Worm (Caenorhabditis elegans): ENCODE data around the gene C05C8.8.

C05C8.8 gene

DNA sequence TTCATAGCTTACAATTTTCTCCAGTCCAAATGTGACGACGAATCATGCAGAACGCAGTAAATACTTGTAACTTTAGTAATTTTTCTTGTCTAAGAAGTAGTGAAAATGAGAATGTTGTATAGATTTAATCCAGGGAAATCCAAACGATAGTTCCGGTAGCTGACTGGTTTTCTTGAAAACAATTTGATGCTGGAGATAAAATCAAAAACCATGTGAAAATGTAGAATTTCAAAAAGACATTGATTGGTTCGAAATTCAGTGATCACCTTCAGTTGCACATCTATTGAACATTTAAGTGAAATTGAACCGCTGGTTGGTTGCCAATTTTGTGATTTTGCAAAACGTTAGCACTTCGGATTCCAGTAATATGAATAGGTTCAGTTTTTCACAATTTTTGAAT is 9.0 kb upstream of the C05C8.8 start, which contains the start of gene C13A2.9:
Gene C13A2.9, minus strand, starts transcription at position 101 of the 400 bp plus-strand sequence.
- TF ChIP-seq hlh-12 (tag; optimal IDR thresholded peaks at IDR 0.05) (no peak), hmg-1.2 (GFP tag; IDR thresholded peaks at IDR 0.05) (no peak), cebp-1 (GFP tag; IDR thresholded peaks at IDR 0.05) (no peak), cebp-1 (tag; optimal IDR thresholded peaks at IDR 0.05) (no peak), D2030.7 (GFP tag; IDR thresholded peaks at IDR 0.05) (no peak)

DNA sequence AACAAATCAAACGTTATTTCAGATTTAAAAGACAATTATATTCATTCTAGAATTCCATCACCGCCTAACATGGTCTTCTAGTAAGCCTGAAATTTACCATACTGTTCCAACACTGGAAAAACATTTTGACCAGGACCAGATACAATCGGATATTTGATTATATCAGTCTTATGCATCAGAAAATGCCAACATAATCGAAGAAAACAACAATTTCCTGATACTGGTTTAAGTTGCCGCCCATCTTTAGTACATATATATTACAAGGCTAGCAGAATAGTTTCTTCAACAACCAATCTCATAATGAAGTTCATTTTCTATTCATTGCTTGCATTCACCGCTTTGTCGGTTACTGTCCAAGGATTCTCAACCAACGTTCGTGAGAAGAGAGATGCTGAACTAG is 4.0 kb upstream of the C05C8.8 start, which contains the start of gene C13A2.12:
Gene C13A2.12, plus strand, starts transcription at position 301 of the 400 bp plus-strand sequence.
- TF ChIP-seq D2030.7 (GFP tag; IDR thresholded peaks at IDR 0.05) = no peak
- no peak for TF ChIP-seq unc-130 (GFP tag; optimal IDR thresholded peaks at IDR 0.05)
- TF ChIP-seq egrh-3 (GFP tag; IDR thresholded peaks at IDR 0.05) = no peak
- no peak for TF ChIP-seq zim-3 (tag; optimal IDR thresholded peaks at IDR 0.05)
- TF ChIP-seq athp-1 (tag; optimal IDR thresholded peaks at IDR 0.05) = no peak
- no peak for TF ChIP-seq attf-6 (GFP tag; IDR thresholded peaks at IDR 0.05)
- TF ChIP-seq ceh-27 (GFP tag; optimal IDR thresholded peaks at IDR 0.05) = no peak
- TF ChIP-seq Y53F4B.3 (GFP tag; IDR thresholded peaks at IDR 0.05) = no peak
- TF ChIP-seq nhr-179 (tag; optimal IDR thresholded peaks at IDR 0.05) = no peak
- no peak for TF ChIP-seq pha-4 (tag; optimal IDR thresholded peaks at IDR 0.05)

DNA sequence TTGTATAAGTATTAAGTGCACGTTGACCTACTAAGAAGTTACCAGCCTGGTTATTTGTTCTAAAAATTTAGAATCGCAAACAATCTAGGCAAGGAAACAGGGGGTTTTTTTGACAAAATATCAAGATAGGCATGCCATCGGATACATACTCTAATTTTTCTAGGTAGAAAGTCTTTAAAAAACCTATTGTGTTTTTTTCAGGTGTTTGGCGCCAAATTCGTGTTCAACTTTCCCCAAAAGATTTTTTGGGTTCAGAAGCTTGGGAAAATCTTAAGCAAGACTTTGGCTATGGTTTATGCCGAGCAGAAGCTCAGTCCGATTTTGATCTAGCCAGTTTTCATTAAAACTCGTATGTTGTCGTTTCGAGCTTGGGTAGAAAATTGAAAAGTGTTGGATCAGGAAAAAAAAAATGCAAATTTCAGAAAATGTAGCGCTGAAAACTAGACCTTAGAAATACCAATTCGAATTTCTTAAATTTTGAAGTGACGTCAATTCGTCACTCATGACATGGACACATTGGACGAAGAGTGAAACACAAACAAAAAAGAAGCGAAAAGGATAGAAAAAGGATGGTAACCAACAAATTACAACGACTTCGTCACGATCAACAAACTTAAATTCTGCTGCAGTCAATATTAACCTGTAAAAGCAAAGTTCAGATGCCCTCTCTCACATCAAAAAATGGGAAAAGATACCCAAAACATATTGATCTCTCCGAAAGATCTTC is 6.6 kb downstream of the C05C8.8 start:
- TF ChIP-seq ceh-58 (GFP tag; IDR thresholded peaks at IDR 0.05) (no peak), zfh-2 (GFP tag; conservative IDR thresholded peaks at IDR 0.05) (no peak), lir-1 (GFP tag; conservative IDR thresholded peaks at IDR 0.05) (no peak)

- TF ChIP-seq tbx-9 (tag; optimal IDR thresholded peaks at IDR 0.05; ENCODE audit: borderline replicate concordance) = no peak
- no peak for TF ChIP-seq B0261.1 (tag; optimal IDR thresholded peaks at IDR 0.05)
- TF ChIP-seq fkh-3 (tag; optimal IDR thresholded peaks at IDR 0.05) = no peak
- TF ChIP-seq nhr-120 (GFP tag; IDR thresholded peaks at IDR 0.05) = no peak
- no peak for TF ChIP-seq athp-1 (tag; optimal IDR thresholded peaks at IDR 0.05)
- TF ChIP-seq madf-6 (GFP tag; IDR thresholded peaks at IDR 0.05) = no peak
- TF ChIP-seq somi-1 (GFP tag; optimal IDR thresholded peaks at IDR 0.05) = no peak
- no peak for TF ChIP-seq mcd-1 (GFP tag; IDR thresholded peaks at IDR 0.05)
- TF ChIP-seq atf-7 (tag; optimal IDR thresholded peaks at IDR 0.05) = no peak
- no peak for TF ChIP-seq nhr-90 (tag; optimal IDR thresholded peaks at IDR 0.05)
- no peak for TF ChIP-seq egl-44 (GFP tag; IDR thresholded peaks at IDR 0.05)
Observed at ce11 chrV:7246951-7247350, 8.0 kb downstream of the C05C8.8 start, which contains the start of gene C05C8.7. C05C8.7 (minus strand) TSS chrV:7247050.

DNA sequence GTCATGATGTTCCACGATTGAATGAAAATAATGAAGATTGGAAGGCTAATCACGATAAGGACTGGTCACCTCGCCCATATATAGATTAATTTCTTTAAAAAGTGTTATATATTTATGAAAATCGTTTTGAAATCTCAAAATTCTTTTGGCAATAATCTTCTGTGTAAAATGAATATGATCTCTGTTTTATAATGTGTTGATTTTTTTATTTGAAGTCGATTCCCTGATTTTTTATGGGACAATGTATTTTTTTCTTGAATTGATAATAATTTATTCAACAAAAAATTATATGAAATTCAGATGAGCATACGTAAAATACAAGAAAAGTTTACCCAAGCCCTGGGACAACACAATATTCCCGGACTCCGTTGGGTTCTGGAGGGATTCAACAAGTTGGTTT is 15.5 kb downstream of the C05C8.8 start, which contains the start of gene C05C8.1:
Gene C05C8.1, plus strand, starts transcription at position 301 of the 400 bp plus-strand sequence.
- TF ChIP-seq snpc-1.3 (tag; optimal IDR thresholded peaks at IDR 0.05; ENCODE audit: insufficient read depth) = no peak
- TF ChIP-seq sdz-38 (tag; optimal IDR thresholded peaks at IDR 0.05) = no peak
- no peak for TF ChIP-seq F57C9.4 (tag; optimal IDR thresholded peaks at IDR 0.05)
- TF ChIP-seq K12H6.12 (tag; optimal IDR thresholded peaks at IDR 0.05) = no peak
- TF ChIP-seq nhr-179 (tag; optimal IDR thresholded peaks at IDR 0.05) = no peak
- no peak for TF ChIP-seq him-1 (tag; optimal IDR thresholded peaks at IDR 0.05)
- no peak for TF ChIP-seq efl-1 (GFP tag; optimal IDR thresholded peaks at IDR 0.05)
- TF ChIP-seq zfh-2 (GFP tag; conservative IDR thresholded peaks at IDR 0.05) = no peak
- no peak for TF ChIP-seq F49E8.2 (tag; optimal IDR thresholded peaks at IDR 0.05; ENCODE audit: insufficient read depth)
- no peak for TF ChIP-seq madf-6 (GFP tag; IDR thresholded peaks at IDR 0.05)
- TF ChIP-seq lin-35 (GFP tag; optimal IDR thresholded peaks at IDR 0.05) = no peak
- TF ChIP-seq cebp-1 (GFP tag; IDR thresholded peaks at IDR 0.05) = no peak
- no peak for TF ChIP-seq cebp-1 (tag; optimal IDR thresholded peaks at IDR 0.05)

Data from whole organism, young adult.